Worm (Caenorhabditis elegans) whole organism, midembryonic: ENCODE measurements around the gene slfl-5.

Source experiments
- cog-1 ChIP-seq: sonication (generic microtip); optimal IDR thresholded peaks from 2 replicates; lab custom pipeline; 2016; ENCODE audit warnings: missing genetic modification characterization, missing compliant biosample characterization
- flt-1 ChIP-seq: fragments of 200-800 bp; sonication (Bioruptor generic); IDR thresholded peaks from 2 replicates; pipeline ENCODE4 v1.3.6; 2022; ENCODE audit warnings: missing genetic modification characterization, missing compliant biosample characterization
- klf-2 ChIP-seq: fragments of 200-800 bp; sonication (Bioruptor generic); conservative IDR thresholded peaks from 2 replicates; pipeline ENCODE4 v1.3.6; 2022; ENCODE audit warnings: missing genetic modification reagents, missing genetic modification characterization, missing compliant biosample characterization
- med-1 ChIP-seq: sonication (generic microtip); optimal IDR thresholded peaks from 2 replicates; lab custom pipeline; 2017; ENCODE audit warnings: missing genetic modification characterization, mild to moderate bottlenecking, missing compliant biosample characterization, antibody characterized with exemption, missing genetic modification reagents; ENCODE audit not compliant: insufficient read depth
- tab-1 ChIP-seq: fragments of 200-800 bp; sonication (Bioruptor generic); IDR thresholded peaks from 2 replicates; pipeline ENCODE4 v1.3.6; 2022; ENCODE audit warnings: missing genetic modification characterization, missing compliant biosample characterization
- ztf-29 ChIP-seq: fragments of 200-800 bp; sonication (Bioruptor generic); IDR thresholded peaks from 2 replicates; pipeline ENCODE4 v1.3.6; 2022; ENCODE audit warnings: missing genetic modification reagents, missing genetic modification characterization, missing compliant biosample characterization

ce11 chrV:12197748-12198147 is 47.1 kb downstream of the slfl-5 start:
- TF ChIP-seq med-1 (no peak), tab-1 (GFP tag; lab: Robert Waterston, UW) (no peak), flt-1 (GFP tag; lab: Robert Waterston, UW) (no peak), klf-2 (no peak), cog-1 (no peak), ztf-29 (GFP tag; lab: Robert Waterston, UW) (no peak)
